Worm (Caenorhabditis elegans) whole organism, L2 larva: ENCODE results near the gene nhr-270.

Experiments used
- C34F6.9 ChIP-seq: fragments of 150-350 bp; optimal IDR thresholded peaks from 2 replicates; lab custom pipeline; 2014; ENCODE audit warnings: missing biosample characterization, missing genetic modification characterization
- F13H6.1 ChIP-seq: sonication (generic microtip); optimal IDR thresholded peaks from 2 replicates; lab custom pipeline; 2016; ENCODE audit warnings: missing genetic modification characterization, missing compliant biosample characterization
- R02D3.7 ChIP-seq: fragments of 150-350 bp; optimal IDR thresholded peaks from 2 replicates; lab custom pipeline; 2014; ENCODE audit warnings: missing biosample characterization, missing genetic modification characterization
- Y55F3AM.14 ChIP-seq: fragments of 200-800 bp; sonication (Bioruptor generic); optimal IDR thresholded peaks from 2 replicates; lab custom pipeline; 2018; ENCODE audit warnings: mild to moderate bottlenecking, missing genetic modification characterization, missing compliant biosample characterization
- ZK546.5 ChIP-seq: sonication (generic microtip); optimal IDR thresholded peaks from 2 replicates; lab custom pipeline; 2017; ENCODE audit warnings: missing biosample characterization, missing genetic modification characterization
- alr-1 ChIP-seq: fragments of 150-350 bp; optimal IDR thresholded peaks from 2 replicates; lab custom pipeline; 2014; ENCODE audit warnings: missing biosample characterization, missing genetic modification characterization
- aly-2 ChIP-seq: fragments of 150-350 bp; optimal IDR thresholded peaks from 2 replicates; lab custom pipeline; 2014; ENCODE audit warnings: missing biosample characterization, missing genetic modification characterization
- ama-1 ChIP-seq: fragments of 150-350 bp; optimal IDR thresholded peaks from 2 replicates; lab custom pipeline; 2018; ENCODE audit warnings: inconsistent platforms
- blmp-1 ChIP-seq: sonication (generic microtip); optimal IDR thresholded peaks from 2 replicates; lab custom pipeline; 2017; ENCODE audit warnings: missing genetic modification characterization, mild to moderate bottlenecking, missing compliant biosample characterization, antibody characterized with exemption, moderate library complexity; ENCODE audit not compliant: insufficient read depth
- ceh-16 ChIP-seq: fragments of 150-350 bp; optimal IDR thresholded peaks from 2 replicates; lab custom pipeline; 2014; ENCODE audit warnings: missing biosample characterization, missing genetic modification characterization
- ceh-82 ChIP-seq: fragments of 150-350 bp; optimal IDR thresholded peaks from 2 replicates; lab custom pipeline; 2014; ENCODE audit warnings: missing biosample characterization, missing genetic modification characterization
- crh-2 ChIP-seq: sonication (generic microtip); optimal IDR thresholded peaks from 2 replicates; lab custom pipeline; 2017; ENCODE audit warnings: missing biosample characterization, missing genetic modification characterization
- dmd-4 ChIP-seq: sonication (generic microtip); optimal IDR thresholded peaks from 2 replicates; lab custom pipeline; 2017; ENCODE audit warnings: missing biosample characterization, missing genetic modification characterization
- egl-27 ChIP-seq: sonication (generic microtip); optimal IDR thresholded peaks from 3 replicates; lab custom pipeline; 2017; ENCODE audit warnings: missing biosample characterization, missing genetic modification reagents, missing genetic modification characterization
- elt-1 ChIP-seq: fragments of 150-350 bp; optimal IDR thresholded peaks from 2 replicates; lab custom pipeline; 2014; ENCODE audit warnings: missing biosample characterization, missing genetic modification characterization
- elt-3 ChIP-seq: sonication (generic microtip); optimal IDR thresholded peaks from 2 replicates; lab custom pipeline; 2017; ENCODE audit warnings: missing biosample characterization, missing genetic modification characterization
- fos-1 ChIP-seq: fragments of 150-350 bp; optimal IDR thresholded peaks from 2 replicates; lab custom pipeline; 2014; ENCODE audit warnings: missing biosample characterization, missing genetic modification characterization
- gmeb-1 ChIP-seq: fragments of 150-350 bp; optimal IDR thresholded peaks from 2 replicates; lab custom pipeline; 2014; ENCODE audit warnings: missing biosample characterization, missing genetic modification characterization
- lin-11 ChIP-seq: fragments of 150-350 bp; sonication (generic microtip); optimal IDR thresholded peaks from 2 replicates; lab custom pipeline; 2014; ENCODE audit warnings: missing biosample characterization, missing genetic modification characterization, inconsistent platforms, mixed read lengths
- lin-13 ChIP-seq: fragments of 150-350 bp; optimal IDR thresholded peaks from 2 replicates; lab custom pipeline; 2014; ENCODE audit warnings: missing biosample characterization, missing genetic modification reagents, missing genetic modification characterization
- lin-39 ChIP-seq: fragments of 150-350 bp; optimal IDR thresholded peaks from 2 replicates; lab custom pipeline; 2014; ENCODE audit warnings: missing biosample characterization, missing genetic modification reagents, missing genetic modification characterization
- lsy-2 ChIP-seq, 2 experiments: fragments of 150-350 bp in 1 of 2; sonication (generic microtip) in 1 of 2; optimal IDR thresholded peaks; 2 replicates each; lab custom pipeline; 2014 to 2017; ENCODE audit warnings: missing biosample characterization in 2 of 2, missing genetic modification characterization in 2 of 2
- mab-5 ChIP-seq: fragments of 150-350 bp; optimal IDR thresholded peaks from 2 replicates; lab custom pipeline; 2014; ENCODE audit warnings: missing biosample characterization, missing genetic modification characterization
- mbf-1 ChIP-seq: sonication (generic microtip); optimal IDR thresholded peaks from 2 replicates; lab custom pipeline; 2017; ENCODE audit warnings: missing biosample characterization, missing genetic modification characterization
- mdl-1 ChIP-seq, 2 experiments: fragments of 150-350 bp in 1 of 2; sonication (generic microtip) in 1 of 2; optimal IDR thresholded peaks; 2 replicates each; lab custom pipeline; 2017; ENCODE audit warnings: missing biosample characterization in 2 of 2, missing genetic modification characterization in 2 of 2
- nhr-10 ChIP-seq: sonication (generic microtip); optimal IDR thresholded peaks from 2 replicates; lab custom pipeline; 2017; ENCODE audit warnings: missing biosample characterization, missing genetic modification characterization
- nhr-11 ChIP-seq: fragments of 150-350 bp; optimal IDR thresholded peaks from 2 replicates; lab custom pipeline; 2014; ENCODE audit warnings: missing biosample characterization, missing genetic modification characterization
- nhr-12 ChIP-seq: fragments of 150-350 bp; optimal IDR thresholded peaks from 2 replicates; lab custom pipeline; 2014; ENCODE audit warnings: missing biosample characterization, missing genetic modification characterization
- nhr-129 ChIP-seq: fragments of 150-350 bp; optimal IDR thresholded peaks from 2 replicates; lab custom pipeline; 2014; ENCODE audit warnings: missing biosample characterization, missing genetic modification characterization
- nhr-21 ChIP-seq: fragments of 150-350 bp; optimal IDR thresholded peaks from 2 replicates; lab custom pipeline; 2014; ENCODE audit warnings: missing biosample characterization, missing genetic modification characterization
- nhr-23 ChIP-seq: fragments of 150-350 bp; optimal IDR thresholded peaks from 2 replicates; lab custom pipeline; 2014; ENCODE audit warnings: missing biosample characterization, missing genetic modification reagents, missing genetic modification characterization
- nhr-237 ChIP-seq: fragments of 150-350 bp; optimal IDR thresholded peaks from 2 replicates; lab custom pipeline; 2014; ENCODE audit warnings: missing biosample characterization, missing genetic modification characterization
- nhr-25 ChIP-seq: fragments of 150-350 bp; sonication (generic microtip); optimal IDR thresholded peaks from 3 replicates; lab custom pipeline; 2014; ENCODE audit warnings: missing biosample characterization, missing genetic modification characterization
- nhr-6 ChIP-seq: fragments of 150-350 bp; optimal IDR thresholded peaks from 2 replicates; lab custom pipeline; 2014; ENCODE audit warnings: missing biosample characterization, missing genetic modification characterization
- nhr-77 ChIP-seq: fragments of 150-350 bp; optimal IDR thresholded peaks from 2 replicates; lab custom pipeline; 2014; ENCODE audit warnings: missing biosample characterization, missing genetic modification characterization
- peb-1 ChIP-seq: fragments of 150-350 bp; optimal IDR thresholded peaks from 2 replicates; lab custom pipeline; 2014; ENCODE audit warnings: missing biosample characterization, missing genetic modification characterization
- sem-4 ChIP-seq: fragments of 150-350 bp; optimal IDR thresholded peaks from 2 replicates; lab custom pipeline; 2014; ENCODE audit warnings: missing biosample characterization, missing genetic modification reagents, missing genetic modification characterization
- skn-1 ChIP-seq: sonication (generic microtip); optimal IDR thresholded peaks from 2 replicates; lab custom pipeline; 2017; ENCODE audit warnings: missing biosample characterization, missing genetic modification characterization
- sma-3 ChIP-seq: sonication (generic microtip); optimal IDR thresholded peaks from 2 replicates; lab custom pipeline; 2016; ENCODE audit warnings: missing genetic modification reagents, missing genetic modification characterization, missing compliant biosample characterization
- sma-9 ChIP-seq, 2 experiments: fragments of 150-350 bp in 1 of 2; sonication (generic microtip) in 1 of 2; optimal IDR thresholded peaks; 2 replicates each; lab custom pipeline; 2014 to 2016; ENCODE audit warnings: missing genetic modification characterization in 2 of 2, mild to moderate bottlenecking in 1 of 2, missing biosample characterization in 1 of 2, missing compliant biosample characterization in 1 of 2, missing genetic modification reagents in 1 of 2, moderate library complexity in 1 of 2
- snpc-4 ChIP-seq: fragments of 150-350 bp; optimal IDR thresholded peaks from 2 replicates; lab custom pipeline; 2014; ENCODE audit warnings: missing biosample characterization, missing genetic modification characterization
- unc-39 ChIP-seq: fragments of 150-350 bp; optimal IDR thresholded peaks from 2 replicates; lab custom pipeline; 2014; ENCODE audit warnings: missing biosample characterization, missing genetic modification characterization
- unc-55 ChIP-seq: fragments of 150-350 bp; sonication (generic microtip); optimal IDR thresholded peaks from 3 replicates; lab custom pipeline; 2014; ENCODE audit warnings: missing biosample characterization, missing genetic modification reagents, missing genetic modification characterization
- unc-62 ChIP-seq: fragments of 150-350 bp; optimal IDR thresholded peaks from 2 replicates; lab custom pipeline; 2014; ENCODE audit warnings: missing biosample characterization, missing genetic modification reagents, missing genetic modification characterization
- zag-1 ChIP-seq: fragments of 150-350 bp; optimal IDR thresholded peaks from 2 replicates; lab custom pipeline; 2014; ENCODE audit warnings: missing biosample characterization, missing genetic modification characterization
- ztf-1 ChIP-seq: fragments of 200-800 bp; sonication (Bioruptor generic); conservative IDR thresholded peaks from 2 replicates; pipeline ENCODE4 v1.3.6; 2022; ENCODE audit warnings: missing genetic modification characterization, missing compliant biosample characterization
- ztf-11 ChIP-seq: sonication (generic microtip); optimal IDR thresholded peaks from 2 replicates; lab custom pipeline; 2017; ENCODE audit warnings: missing biosample characterization, missing genetic modification characterization
- ztf-4 ChIP-seq: fragments of 150-350 bp; optimal IDR thresholded peaks from 2 replicates; lab custom pipeline; 2014; ENCODE audit warnings: missing biosample characterization, missing genetic modification characterization

nhr-270 gene

ce11 chrV:774341-774740 is 30.2 kb downstream of the nhr-270 start:
- TF ChIP-seq ceh-16: no peak
- TF ChIP-seq zag-1: no peak
- TF ChIP-seq nhr-6 (tag; lab: Kevin White, UChicago): no peak
- TF ChIP-seq nhr-23 (tag; lab: Kevin White, UChicago): no peak
- TF ChIP-seq alr-1: no peak
- no peak for TF ChIP-seq gmeb-1 (tag; lab: Kevin White, UChicago)
- TF ChIP-seq lin-39: no peak
- TF ChIP-seq Y55F3AM.14 (GFP tag; lab: Kevin White, UChicago): no peak
- no peak for TF ChIP-seq dmd-4 (tag; lab: Kevin White, UChicago)
- no peak for TF ChIP-seq ZK546.5 (tag; lab: Kevin White, UChicago)
- TF ChIP-seq ztf-11 (tag; lab: Kevin White, UChicago): no peak
- TF ChIP-seq egl-27 (tag; lab: Kevin White, UChicago): no peak
- TF ChIP-seq ama-1 (lab: Kevin White, UChicago): no peak

- peak; percentile 69 for TF ChIP-seq nhr-129 (tag; lab: Kevin White, UChicago)
- TF ChIP-seq ztf-1 (GFP tag; lab: Robert Waterston, UW): no peak
- TF ChIP-seq mdl-1 (tag; optimal IDR thresholded peaks at IDR 0.05; lab: Kevin White, UChicago): no peak
- peak; percentile 90 for TF ChIP-seq sma-3 (GFP tag; lab: Kevin White, UChicago)
- TF ChIP-seq nhr-77: no peak
- TF ChIP-seq aly-2: no peak
- peak; percentile 9 for TF ChIP-seq nhr-237 (tag; lab: Kevin White, UChicago)
- TF ChIP-seq zag-1: no peak
- TF ChIP-seq F13H6.1: peak; percentile 80
- peak; percentile 66 for TF ChIP-seq fos-1 (tag; lab: Kevin White, UChicago)
- peak; percentile 72 for TF ChIP-seq ztf-4 (tag; lab: Kevin White, UChicago)
- TF ChIP-seq lin-39: no peak
- no peak for TF ChIP-seq nhr-10 (tag; lab: Kevin White, UChicago)
- TF ChIP-seq elt-1 (tag; lab: Kevin White, UChicago): no peak
- peak; percentile 81 for TF ChIP-seq nhr-21 (tag; lab: Kevin White, UChicago)
- TF ChIP-seq gmeb-1 (tag; lab: Kevin White, UChicago): peak; percentile 98
- peak; percentile 76 for TF ChIP-seq sem-4 (tag; lab: Kevin White, UChicago)
- TF ChIP-seq peb-1 (tag; lab: Kevin White, UChicago): no peak
- peak; percentile 64 to 90 for TF ChIP-seq lsy-2 (tag; optimal IDR thresholded peaks at IDR 0.05; lab: Kevin White, UChicago)
- TF ChIP-seq ceh-82 (tag; lab: Kevin White, UChicago): peak; percentile 22
- no peak for TF ChIP-seq ztf-11 (tag; lab: Kevin White, UChicago)
- no peak for TF ChIP-seq dmd-4 (tag; lab: Kevin White, UChicago)
- no peak for TF ChIP-seq ceh-16
- no peak for TF ChIP-seq elt-3 (tag; lab: Kevin White, UChicago)
- no peak for TF ChIP-seq nhr-23 (tag; lab: Kevin White, UChicago)
- TF ChIP-seq lin-13: peak; percentile 88
- peak; percentile 9 for TF ChIP-seq unc-62 (GFP tag; lab: Kevin White, UChicago)
- TF ChIP-seq sma-9 (GFP tag; optimal IDR thresholded peaks at IDR 0.05; lab: Kevin White, UChicago): peak; percentile 89
- no peak for TF ChIP-seq sma-9 (tag; optimal IDR thresholded peaks at IDR 0.05; lab: Kevin White, UChicago)
- TF ChIP-seq Y55F3AM.14 (GFP tag; lab: Kevin White, UChicago): no peak
- no peak for TF ChIP-seq alr-1
- peak; percentile 89 for TF ChIP-seq unc-55 (GFP tag; lab: Kevin White, UChicago)
- TF ChIP-seq ama-1 (lab: Kevin White, UChicago): peak; percentile 55
- no peak for TF ChIP-seq unc-39 (tag; lab: Kevin White, UChicago)
- no peak for TF ChIP-seq nhr-11 (tag; lab: Kevin White, UChicago)
- TF ChIP-seq nhr-6 (tag; lab: Kevin White, UChicago): peak; percentile 66
- TF ChIP-seq mbf-1 (tag; lab: Kevin White, UChicago): no peak
- TF ChIP-seq nhr-12: no peak
- peak; percentile 90 for TF ChIP-seq crh-2
- peak; percentile 1 for TF ChIP-seq R02D3.7
- TF ChIP-seq snpc-4 (tag; lab: Kevin White, UChicago): peak; percentile 35
- peak; percentile 72 for TF ChIP-seq egl-27 (tag; lab: Kevin White, UChicago)
- peak; percentile 69 for TF ChIP-seq nhr-25 (tag; lab: Kevin White, UChicago)
- no peak for TF ChIP-seq skn-1
- peak; percentile 93 for TF ChIP-seq C34F6.9 (tag; lab: Kevin White, UChicago)
- no peak for TF ChIP-seq ZK546.5 (tag; lab: Kevin White, UChicago)
- peak; percentile 26 for TF ChIP-seq blmp-1 (tag; lab: Kevin White, UChicago)
- TF ChIP-seq lin-11: peak; percentile 79
- TF ChIP-seq mab-5 (tag; lab: Kevin White, UChicago): peak; percentile 70
Measured at ce11 chrV:773256-773655, 31.3 kb downstream of the nhr-270 start, which contains the start of gene sti-1. sti-1 (plus strand) TSS chrV:773518.
